Worm (Caenorhabditis elegans): ENCODE measurements around the gene pph-5.

Gene pph-5

DNA sequence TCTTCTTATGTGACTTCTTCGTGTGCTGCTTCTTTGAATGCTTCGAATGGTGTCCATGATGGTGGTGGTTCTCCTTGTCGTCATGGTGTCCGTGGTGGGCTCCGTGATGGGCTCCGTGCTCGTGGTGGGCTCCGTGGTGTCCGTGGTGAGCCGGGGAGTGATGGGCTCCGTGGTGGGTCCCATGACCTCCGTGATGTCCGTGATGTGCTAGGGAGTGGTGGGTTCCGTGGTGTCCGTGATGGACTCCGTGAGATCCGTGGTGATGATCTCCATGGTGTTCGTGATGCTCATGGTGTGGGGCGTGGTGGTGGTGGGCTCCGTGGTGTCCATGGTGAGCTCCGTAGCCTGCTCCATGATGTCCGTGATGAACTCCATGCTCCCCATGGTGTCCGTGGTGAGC is 10.8 kb downstream of the pph-5 start:
- TF ChIP-seq ama-1 (optimal IDR thresholded peaks at IDR 0.05) (no peak), peb-1 (tag; optimal IDR thresholded peaks at IDR 0.05) (no peak)

DNA sequence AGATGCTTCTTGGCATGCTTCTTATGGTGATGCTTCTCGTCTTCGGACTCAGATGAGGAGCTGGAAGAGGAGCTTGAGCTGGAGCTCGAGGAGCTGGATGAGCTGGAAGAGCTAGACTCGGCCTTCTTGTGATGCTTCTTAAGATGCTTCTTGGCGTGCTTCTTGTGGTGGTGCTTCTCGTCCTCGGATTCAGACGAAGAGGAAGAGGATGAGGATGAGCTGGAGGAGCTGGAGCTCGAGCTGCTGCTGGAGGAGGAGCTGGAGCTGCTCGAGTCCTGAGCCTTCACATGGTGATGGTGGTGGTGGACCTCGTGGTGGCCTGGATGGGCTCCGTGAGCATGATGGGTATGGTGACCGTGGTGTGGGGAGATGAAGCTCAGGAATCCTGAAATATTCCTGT is 12.5 kb downstream of the pph-5 start:
- no peak for TF ChIP-seq elt-1 (tag; optimal IDR thresholded peaks at IDR 0.05)
- no peak for TF ChIP-seq unc-62 (GFP tag; optimal IDR thresholded peaks at IDR 0.05)
- TF ChIP-seq sma-9 (GFP tag; optimal IDR thresholded peaks at IDR 0.05), result no peak
- TF ChIP-seq sma-9 (tag; optimal IDR thresholded peaks at IDR 0.05), result no peak
- TF ChIP-seq ceh-16 (tag; optimal IDR thresholded peaks at IDR 0.05), result no peak
- no peak for TF ChIP-seq elt-3 (tag; optimal IDR thresholded peaks at IDR 0.05)
- no peak for TF ChIP-seq crh-2 (tag; optimal IDR thresholded peaks at IDR 0.05)
- TF ChIP-seq alr-1 (tag; optimal IDR thresholded peaks at IDR 0.05), result no peak
- TF ChIP-seq mdl-1 (tag; optimal IDR thresholded peaks at IDR 0.05), result no peak

DNA sequence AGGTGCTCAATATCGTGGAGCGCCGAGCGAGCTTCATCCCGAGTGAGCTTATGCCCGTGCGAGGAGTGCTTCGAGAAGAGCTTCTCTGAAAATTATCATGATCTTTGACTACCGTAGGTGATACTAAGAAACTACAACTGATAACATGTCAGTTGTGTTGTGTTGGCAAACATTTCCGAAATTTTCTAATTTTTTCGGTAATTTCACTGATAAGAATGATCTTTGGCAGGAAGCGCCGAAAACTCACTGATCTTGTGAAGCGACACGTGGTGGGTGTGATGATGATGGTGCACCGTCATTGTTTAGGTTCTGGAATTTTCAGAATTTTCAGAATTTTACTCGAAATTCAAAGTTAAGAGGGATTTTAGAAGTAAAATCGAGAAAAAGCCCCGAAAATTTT is 13.0 kb downstream of the pph-5 start, which contains the start of gene Y39B6A.1:
Gene Y39B6A.1 (minus strand): TSS at position 309 of the 400 bp plus-strand sequence.
- TF ChIP-seq nhr-12 (tag; optimal IDR thresholded peaks at IDR 0.05) (no peak), F13H6.1 (tag; optimal IDR thresholded peaks at IDR 0.05) (no peak), crh-2 (tag; optimal IDR thresholded peaks at IDR 0.05) (peak; percentile 62), sma-9 (GFP tag; optimal IDR thresholded peaks at IDR 0.05) (peak; percentile 55), sma-9 (tag; optimal IDR thresholded peaks at IDR 0.05) (no peak), sma-3 (GFP tag; optimal IDR thresholded peaks at IDR 0.05) (no peak), nhr-25 (tag; optimal IDR thresholded peaks at IDR 0.05) (no peak), fos-1 (tag; optimal IDR thresholded peaks at IDR 0.05) (peak; percentile 26)

DNA sequence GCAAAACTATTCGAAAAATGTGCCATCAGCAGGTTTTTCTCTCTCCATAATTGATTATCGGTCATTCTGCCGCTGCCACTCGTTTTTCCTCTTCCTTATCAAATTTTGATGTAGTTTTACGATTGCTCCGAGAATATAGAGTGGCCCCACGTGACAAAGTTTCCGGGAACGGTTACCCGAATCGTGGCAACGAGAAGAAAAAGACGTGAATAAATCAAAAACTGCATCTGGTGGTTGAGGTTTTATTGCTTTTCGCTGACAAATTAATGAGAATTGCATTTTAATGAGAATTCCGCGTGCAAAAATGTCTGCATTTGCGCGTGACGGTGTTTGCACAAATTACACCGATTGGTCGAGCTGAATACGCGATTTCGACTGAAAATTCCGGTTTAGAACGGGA is 15.1 kb downstream of the pph-5 start:
- TF ChIP-seq unc-55 (GFP tag; optimal IDR thresholded peaks at IDR 0.05) (no peak), fos-1 (tag; optimal IDR thresholded peaks at IDR 0.05) (peak; percentile 50), egl-27 (tag; optimal IDR thresholded peaks at IDR 0.05) (no peak), sma-9 (GFP tag; optimal IDR thresholded peaks at IDR 0.05) (peak; percentile 41), sma-9 (tag; optimal IDR thresholded peaks at IDR 0.05) (no peak), mdl-1 (tag; optimal IDR thresholded peaks at IDR 0.05) (peak in 1 of 2 experiments; percentile 59), crh-2 (tag; optimal IDR thresholded peaks at IDR 0.05) (peak; percentile 72)

DNA sequence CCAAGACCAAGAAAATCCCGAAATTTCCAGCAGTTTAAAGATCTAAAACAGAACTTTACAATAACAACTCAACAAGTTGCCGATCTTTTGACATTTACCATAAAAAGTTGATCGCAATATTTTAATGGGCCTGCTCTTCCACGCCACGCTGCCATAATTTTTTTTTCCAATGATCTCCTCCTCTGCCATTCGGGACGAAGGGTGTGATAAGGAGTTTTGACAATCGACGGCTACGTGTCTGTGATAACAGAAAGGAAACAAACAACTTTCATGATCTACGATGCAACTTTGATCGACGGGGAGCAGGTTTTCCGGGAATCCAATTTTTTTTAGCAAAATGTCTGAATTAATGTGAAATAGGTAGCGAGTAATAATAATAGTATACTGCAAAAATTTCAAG is 16.6 kb downstream of the pph-5 start:
- no peak for TF ChIP-seq unc-62 (GFP tag; optimal IDR thresholded peaks at IDR 0.05)
- TF ChIP-seq fos-1 (tag; optimal IDR thresholded peaks at IDR 0.05), result peak; percentile 73
- no peak for TF ChIP-seq nhr-12 (tag; optimal IDR thresholded peaks at IDR 0.05)
- TF ChIP-seq gmeb-1 (tag; optimal IDR thresholded peaks at IDR 0.05), result no peak
- TF ChIP-seq sma-3 (GFP tag; optimal IDR thresholded peaks at IDR 0.05), result no peak
- peak; percentile 55 for TF ChIP-seq crh-2 (tag; optimal IDR thresholded peaks at IDR 0.05)
- no peak for TF ChIP-seq F13H6.1 (tag; optimal IDR thresholded peaks at IDR 0.05)
- TF ChIP-seq nhr-6 (tag; optimal IDR thresholded peaks at IDR 0.05), result no peak
- no peak for TF ChIP-seq snpc-4 (tag; optimal IDR thresholded peaks at IDR 0.05)

DNA sequence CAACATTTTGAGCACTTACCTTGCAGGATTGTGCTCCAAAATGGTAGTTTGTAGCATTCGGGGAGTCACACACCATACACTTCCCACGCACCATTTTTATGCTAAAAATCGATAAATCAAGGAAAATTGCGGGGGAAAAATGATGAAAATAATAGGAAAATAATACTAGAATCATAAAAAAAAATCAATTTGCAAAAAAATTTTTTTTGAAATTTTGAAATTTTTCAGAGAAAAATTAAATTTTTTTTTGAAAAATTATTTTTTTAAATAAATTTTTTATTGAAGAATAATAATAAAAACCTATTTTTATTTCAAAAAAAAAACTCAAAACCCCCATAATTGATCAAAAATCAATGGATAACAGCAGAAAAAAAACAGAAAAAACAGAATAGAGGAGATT is 21.4 kb downstream of the pph-5 start, which contains the start of gene nhr-79:
Gene nhr-79 (minus strand): TSS at position 101 of the 400 bp plus-strand sequence.
- TF ChIP-seq Y55F3AM.14 (GFP tag; optimal IDR thresholded peaks at IDR 0.05) (no peak), skn-1 (tag; optimal IDR thresholded peaks at IDR 0.05) (no peak), elt-3 (tag; optimal IDR thresholded peaks at IDR 0.05) (no peak), nhr-77 (tag; optimal IDR thresholded peaks at IDR 0.05) (no peak), peb-1 (tag; optimal IDR thresholded peaks at IDR 0.05) (no peak), unc-55 (GFP tag; optimal IDR thresholded peaks at IDR 0.05) (no peak), lin-11 (tag; optimal IDR thresholded peaks at IDR 0.05) (no peak), mdl-1 (tag; optimal IDR thresholded peaks at IDR 0.05) (no peak), dmd-4 (tag; optimal IDR thresholded peaks at IDR 0.05) (no peak), sem-4 (tag; optimal IDR thresholded peaks at IDR 0.05) (no peak), nhr-10 (tag; optimal IDR thresholded peaks at IDR 0.05) (no peak), F13H6.1 (tag; optimal IDR thresholded peaks at IDR 0.05) (no peak), nhr-237 (tag; optimal IDR thresholded peaks at IDR 0.05) (no peak), nhr-25 (tag; optimal IDR thresholded peaks at IDR 0.05) (no peak), blmp-1 (tag; optimal IDR thresholded peaks at IDR 0.05; ENCODE audit: insufficient read depth) (no peak), gmeb-1 (tag; optimal IDR thresholded peaks at IDR 0.05) (no peak), mab-5 (tag; optimal IDR thresholded peaks at IDR 0.05) (no peak), lin-39 (tag; optimal IDR thresholded peaks at IDR 0.05) (no peak), mbf-1 (tag; optimal IDR thresholded peaks at IDR 0.05) (no peak), nhr-12 (tag; optimal IDR thresholded peaks at IDR 0.05) (no peak)
